Worm (Caenorhabditis elegans) whole organism, L1 larva: Measurements from ENCODE around the gene F35C5.1.

Experiments
- alr-1 ChIP-seq: fragments of 200-800 bp; sonication (Bioruptor generic); optimal IDR thresholded peaks from 2 replicates; lab custom pipeline; 2018; ENCODE audit warnings: borderline replicate concordance, mild to moderate bottlenecking, missing genetic modification characterization, missing compliant biosample characterization
- egl-27 ChIP-seq, 2 experiments: fragments of 150-350 bp in 1 of 2; sonication (generic microtip); optimal IDR thresholded peaks; 3 replicates each; lab custom pipeline; 2017 to 2018; ENCODE audit warnings: missing biosample characterization in 2 of 2, missing genetic modification characterization in 2 of 2, missing genetic modification reagents in 2 of 2
- fkh-8 ChIP-seq: sonication (generic microtip); optimal IDR thresholded peaks from 2 replicates; lab custom pipeline; 2016; ENCODE audit warnings: mild to moderate bottlenecking, missing genetic modification characterization, missing compliant biosample characterization
- lin-15B ChIP-seq: fragments of 150-350 bp; sonication (generic microtip); optimal IDR thresholded peaks from 3 replicates; lab custom pipeline; 2014; ENCODE audit warnings: missing biosample characterization, missing genetic modification characterization
- lir-3 ChIP-seq: sonication (generic microtip); optimal IDR thresholded peaks from 2 replicates; lab custom pipeline; 2016; ENCODE audit warnings: mild to moderate bottlenecking, missing genetic modification characterization, moderate library complexity, missing compliant biosample characterization; ENCODE audit not compliant: poor library complexity
- nhr-237 ChIP-seq: fragments of 150-350 bp; optimal IDR thresholded peaks from 2 replicates; lab custom pipeline; 2014; ENCODE audit warnings: missing biosample characterization, missing genetic modification characterization
- nhr-76 ChIP-seq: sonication (generic microtip); optimal IDR thresholded peaks from 2 replicates; lab custom pipeline; 2017; ENCODE audit warnings: missing biosample characterization, missing genetic modification characterization
- nhr-85 ChIP-seq: sonication (generic microtip); peaks from one replicate; lab custom pipeline; 2016; ENCODE audit warnings: missing genetic modification characterization, inconsistent platforms, missing compliant biosample characterization
- zag-1 ChIP-seq: fragments of 150-350 bp; optimal IDR thresholded peaks from 2 replicates; lab custom pipeline; 2014; ENCODE audit warnings: missing biosample characterization, missing genetic modification characterization

ce11 chrII:12896666-12897065, 16.1 kb downstream of the F35C5.1 start:
- no peak for TF ChIP-seq nhr-237 (tag; lab: Kevin White, UChicago)
- TF ChIP-seq nhr-76 (tag; lab: Kevin White, UChicago), result no peak
- no peak for TF ChIP-seq nhr-85 (tag; lab: Kevin White, UChicago)
- TF ChIP-seq alr-1 (tag; lab: Kevin White, UChicago), result no peak
- no peak for TF ChIP-seq zag-1 (tag; lab: Kevin White, UChicago)
- no peak for TF ChIP-seq lir-3 (tag; lab: Kevin White, UChicago)
- no peak for TF ChIP-seq fkh-8 (tag; lab: Kevin White, UChicago)
- TF ChIP-seq egl-27 (tag; optimal IDR thresholded peaks at IDR 0.05; lab: Kevin White, UChicago), result no peak
- no peak for TF ChIP-seq lin-15B (tag; lab: Kevin White, UChicago)
